Worm (Caenorhabditis elegans) whole organism, L2 larva: Measurements from ENCODE around the gene srh-134.
"Not testable (repeated sequence)": the region's sequence is repeated elsewhere in the genome, so short reads cannot be mapped to it uniquely, and the experiment has no call there.

Source experiments
- F13H6.1 ChIP-seq: sonication (generic microtip); optimal IDR thresholded peaks from 2 replicates; lab custom pipeline; 2016; ENCODE audit warnings: missing genetic modification characterization, missing compliant biosample characterization
- alr-1 ChIP-seq: fragments of 150-350 bp; optimal IDR thresholded peaks from 2 replicates; lab custom pipeline; 2014; ENCODE audit warnings: missing biosample characterization, missing genetic modification characterization
- crh-2 ChIP-seq: sonication (generic microtip); optimal IDR thresholded peaks from 2 replicates; lab custom pipeline; 2017; ENCODE audit warnings: missing biosample characterization, missing genetic modification characterization
- egl-27 ChIP-seq: sonication (generic microtip); optimal IDR thresholded peaks from 3 replicates; lab custom pipeline; 2017; ENCODE audit warnings: missing biosample characterization, missing genetic modification reagents, missing genetic modification characterization
- elt-1 ChIP-seq: fragments of 150-350 bp; optimal IDR thresholded peaks from 2 replicates; lab custom pipeline; 2014; ENCODE audit warnings: missing biosample characterization, missing genetic modification characterization
- fos-1 ChIP-seq: fragments of 150-350 bp; optimal IDR thresholded peaks from 2 replicates; lab custom pipeline; 2014; ENCODE audit warnings: missing biosample characterization, missing genetic modification characterization
- lsy-2 ChIP-seq, 2 experiments: fragments of 150-350 bp in 1 of 2; sonication (generic microtip) in 1 of 2; optimal IDR thresholded peaks; 2 replicates each; lab custom pipeline; 2014 to 2017; ENCODE audit warnings: missing biosample characterization in 2 of 2, missing genetic modification characterization in 2 of 2
- nhr-23 ChIP-seq: fragments of 150-350 bp; optimal IDR thresholded peaks from 2 replicates; lab custom pipeline; 2014; ENCODE audit warnings: missing biosample characterization, missing genetic modification reagents, missing genetic modification characterization
- nhr-6 ChIP-seq: fragments of 150-350 bp; optimal IDR thresholded peaks from 2 replicates; lab custom pipeline; 2014; ENCODE audit warnings: missing biosample characterization, missing genetic modification characterization
- unc-55 ChIP-seq: fragments of 150-350 bp; sonication (generic microtip); optimal IDR thresholded peaks from 3 replicates; lab custom pipeline; 2014; ENCODE audit warnings: missing biosample characterization, missing genetic modification reagents, missing genetic modification characterization
- ztf-11 ChIP-seq: sonication (generic microtip); optimal IDR thresholded peaks from 2 replicates; lab custom pipeline; 2017; ENCODE audit warnings: missing biosample characterization, missing genetic modification characterization

ce11 chrV:18055297-18056019 is 38.3 kb upstream of the srh-134 start, which contains the start of the genes Y59A8B.25 and ebp-3:
- TF ChIP-seq F13H6.1 (tag; lab: Kevin White, UChicago); alr-1 (tag; lab: Kevin White, UChicago); ztf-11 (tag; lab: Kevin White, UChicago); nhr-6; unc-55 (GFP tag; lab: Kevin White, UChicago); fos-1 (tag; lab: Kevin White, UChicago); nhr-23 (tag; lab: Kevin White, UChicago); elt-1 (tag; lab: Kevin White, UChicago); lsy-2 (tag; optimal IDR thresholded peaks at IDR 0.05; lab: Kevin White, UChicago); egl-27 (tag; lab: Kevin White, UChicago); crh-2 (tag; lab: Kevin White, UChicago): not testable (repeated sequence)
